Worm (Caenorhabditis elegans): ENCODE data around the gene lsy-13.
A peak's percentile ranks its signal among the peaks of the same experiment; 100 is the strongest.

Gene lsy-13

DNA sequence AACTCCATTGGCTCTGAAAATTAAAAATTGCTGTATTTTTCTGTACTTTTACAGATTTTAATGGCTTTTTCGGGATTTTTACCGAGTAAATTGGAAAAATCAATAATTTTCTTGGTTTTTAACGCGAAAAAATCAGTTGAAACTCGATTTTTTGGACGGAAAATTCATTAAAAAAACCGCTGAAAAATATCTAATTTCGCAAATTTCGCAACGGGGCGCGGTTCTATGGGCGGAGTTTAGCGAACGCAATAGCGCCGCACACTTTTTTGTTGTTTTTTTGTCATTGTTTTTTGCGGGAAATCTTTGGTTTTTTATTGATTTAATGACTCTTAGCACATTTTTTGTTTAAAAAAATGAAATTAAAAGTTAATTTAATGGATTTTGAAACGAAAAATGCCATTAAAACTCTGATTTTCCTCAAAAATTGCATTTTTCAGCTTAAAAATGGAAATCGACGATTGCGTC, at the start of gene lsy-13, which contains the start of gene mel-46 (continued):
- no peak for TF ChIP-seq ZK185.1 (tag; optimal IDR thresholded peaks at IDR 0.05; ENCODE audit: poor library complexity, severe bottlenecking)
- TF ChIP-seq dpff-1 (tag; optimal IDR thresholded peaks at IDR 0.05), result no peak
- peak; percentile 63 for TF ChIP-seq snpc-1.1 (tag; optimal IDR thresholded peaks at IDR 0.05; ENCODE audit: insufficient read depth)
- no peak for TF ChIP-seq let-526 (GFP tag; IDR thresholded peaks at IDR 0.05)
- TF ChIP-seq mcd-1 (GFP tag; IDR thresholded peaks at IDR 0.05), result no peak
- TF ChIP-seq rec-8 (tag; optimal IDR thresholded peaks at IDR 0.05), result no peak
- no peak for TF ChIP-seq ztf-28 (GFP tag; IDR thresholded peaks at IDR 0.05)
- no peak for TF ChIP-seq hlh-26 (GFP tag; conservative IDR thresholded peaks at IDR 0.05)
- no peak for TF ChIP-seq lin-26 (GFP tag; IDR thresholded peaks at IDR 0.05)
- TF ChIP-seq Y79H2A.3 (GFP tag; conservative IDR thresholded peaks at IDR 0.05), result no peak
- no peak for TF ChIP-seq aptf-2 (GFP tag; conservative IDR thresholded peaks at IDR 0.05)
- TF ChIP-seq ceh-40 (GFP tag; IDR thresholded peaks at IDR 0.05), result no peak
- peak; percentile 98 for TF ChIP-seq cebp-1 (GFP tag; IDR thresholded peaks at IDR 0.05)
- TF ChIP-seq cebp-1 (tag; optimal IDR thresholded peaks at IDR 0.05), result peak; percentile 99
- peak; percentile 59; the same call in 1 of the 2 replicates for TF ChIP-seq C06A6.2 (GFP tag; conservative IDR thresholded peaks at IDR 0.05)
- no peak for TF ChIP-seq rcor-1 (GFP tag; IDR thresholded peaks at IDR 0.05)
- peak; percentile 55 for TF ChIP-seq ztf-18 (tag; optimal IDR thresholded peaks at IDR 0.05)
- no peak for TF ChIP-seq F52B5.7 (tag; optimal IDR thresholded peaks at IDR 0.05)
- no peak for TF ChIP-seq F39B2.1 (GFP tag; IDR thresholded peaks at IDR 0.05)
- TF ChIP-seq lin-35 (GFP tag; optimal IDR thresholded peaks at IDR 0.05), result no peak
- TF ChIP-seq ekl-4 (GFP tag; IDR thresholded peaks at IDR 0.05), result no peak
- TF ChIP-seq snpc-1.3 (tag; optimal IDR thresholded peaks at IDR 0.05; ENCODE audit: insufficient read depth), result peak; percentile 10
- TF ChIP-seq nhr-80 (tag; optimal IDR thresholded peaks at IDR 0.05), result peak; percentile 10
- no peak for TF ChIP-seq atf-7 (tag; optimal IDR thresholded peaks at IDR 0.05)
- no peak for TF ChIP-seq nfyb-1 (GFP tag; IDR thresholded peaks at IDR 0.05)
- no peak for TF ChIP-seq egl-18 (GFP tag; IDR thresholded peaks at IDR 0.05)
- TF ChIP-seq lin-54 (GFP tag; optimal IDR thresholded peaks at IDR 0.05), result peak; percentile 21
- TF ChIP-seq ets-4 (GFP tag; optimal IDR thresholded peaks at IDR 0.05), result no peak
- no peak for TF ChIP-seq tlf-1 (GFP tag; optimal IDR thresholded peaks at IDR 0.05)
- no peak for TF ChIP-seq B0035.1 (tag; optimal IDR thresholded peaks at IDR 0.05)
- TF ChIP-seq F10E7.11 (tag; optimal IDR thresholded peaks at IDR 0.05), result no peak
- TF ChIP-seq hmg-1.2 (GFP tag; IDR thresholded peaks at IDR 0.05), result peak; percentile 33; the same call in 1 of the 2 replicates
- no peak for TF ChIP-seq Y95B8A.8 (GFP tag; IDR thresholded peaks at IDR 0.05)
- TF ChIP-seq Y56A3A.18 (GFP tag; IDR thresholded peaks at IDR 0.05), result no peak
- no peak for TF ChIP-seq somi-1 (GFP tag; optimal IDR thresholded peaks at IDR 0.05)
- TF ChIP-seq fkh-3 (tag; optimal IDR thresholded peaks at IDR 0.05), result no peak
- TF ChIP-seq lsl-1 (GFP tag; optimal IDR thresholded peaks at IDR 0.05), result peak; percentile 38
- no peak for TF ChIP-seq chd-7 (tag; optimal IDR thresholded peaks at IDR 0.05)
- peak; percentile 9 for TF ChIP-seq lin-40 (tag; optimal IDR thresholded peaks at IDR 0.05)
- no peak for TF ChIP-seq ama-1 (optimal IDR thresholded peaks at IDR 0.05)
- no peak for TF ChIP-seq ama-1 (GFP tag; optimal IDR thresholded peaks at IDR 0.05)
